Fruit fly (Drosophila melanogaster): Measurements from ENCODE around the gene mRpL2.

The mRpL2 gene

dm6 chr3L:11093046-11093520, 27.6 kb upstream of the mRpL2 start, which contains the start of gene JIL-1 (continued):
- no peak for TF ChIP-seq Usf (GFP tag; optimal IDR thresholded peaks at IDR 0.05)
- TF ChIP-seq NfI (GFP tag; optimal IDR thresholded peaks at IDR 0.05), result peak; percentile 72
- TF ChIP-seq org-1 (GFP tag; optimal IDR thresholded peaks at IDR 0.05), result peak; percentile 15
- no peak for TF ChIP-seq Lhr (GFP tag; optimal IDR thresholded peaks at IDR 0.05)
- TF ChIP-seq Spps (tag; optimal IDR thresholded peaks at IDR 0.05), result no peak
- TF ChIP-seq cwo (GFP tag; optimal IDR thresholded peaks at IDR 0.05), result peak; percentile 17
- TF ChIP-seq CG5245 (GFP tag; optimal IDR thresholded peaks at IDR 0.05), result peak; percentile 40
- TF ChIP-seq CG1529 (GFP tag; optimal IDR thresholded peaks at IDR 0.05), result peak; percentile 11
- no peak for TF ChIP-seq btn (GFP tag; optimal IDR thresholded peaks at IDR 0.05)
- TF ChIP-seq CG11723 (GFP tag; optimal IDR thresholded peaks at IDR 0.05), result peak; percentile 50
- TF ChIP-seq Neu2 (GFP tag; optimal IDR thresholded peaks at IDR 0.05; ENCODE audit: borderline replicate concordance), result no peak
- TF ChIP-seq CG8089 (GFP tag; optimal IDR thresholded peaks at IDR 0.05), result no peak
- peak; percentile 77 for TF ChIP-seq vnd (GFP tag; IDR thresholded peaks at IDR 0.05; ENCODE audit: partially characterized antibody)
- peak; percentile 56 for TF ChIP-seq CG10959 (GFP tag; IDR thresholded peaks at IDR 0.05)
- TF ChIP-seq psq (GFP tag; optimal IDR thresholded peaks at IDR 0.05), result peak; percentile 88
- peak; percentile 24; the same call in 1 of the 3 replicates for TF ChIP-seq H15 (GFP tag; IDR thresholded peaks at IDR 0.05)
- TF ChIP-seq CG32772 (GFP tag; IDR thresholded peaks at IDR 0.05), result peak; percentile 62
- TF ChIP-seq mirr (GFP tag; optimal IDR thresholded peaks at IDR 0.05), result no peak
- TF ChIP-seq CG32532 (GFP tag; IDR thresholded peaks at IDR 0.05), result peak; percentile 88
- TF ChIP-seq CG11695 (GFP tag; IDR thresholded peaks at IDR 0.05), result 0 out of 3 replicates have a peak, but pooled peaks have one; percentile 30
- peak; percentile 2 for TF ChIP-seq CG8388 (GFP tag; optimal IDR thresholded peaks at IDR 0.05)
- peak; percentile 41 for TF ChIP-seq CG3995 (GFP tag; optimal IDR thresholded peaks at IDR 0.05)
- TF ChIP-seq en (GFP tag; optimal IDR thresholded peaks at IDR 0.05), result no peak
- no peak for TF ChIP-seq seq (GFP tag; IDR thresholded peaks at IDR 0.05)
- no peak for TF ChIP-seq CG6254 (GFP tag; optimal IDR thresholded peaks at IDR 0.05)
- TF ChIP-seq rib (GFP tag; IDR thresholded peaks at IDR 0.05), result peak; percentile 50
- TF ChIP-seq nau (GFP tag; optimal IDR thresholded peaks at IDR 0.05), result no peak
- peak; percentile 48; the same call in 1 of the 2 replicates for TF ChIP-seq CG7372 (GFP tag; IDR thresholded peaks at IDR 0.05)
- TF ChIP-seq CG3847 (GFP tag; IDR thresholded peaks at IDR 0.05), result peak; percentile 96
- 0 out of 3 replicates have a peak, but pooled peaks have one; percentile 28 for TF ChIP-seq z (GFP tag; IDR thresholded peaks at IDR 0.05)
- TF ChIP-seq pnt (GFP tag; optimal IDR thresholded peaks at IDR 0.05), result no peak
- TF ChIP-seq grn (GFP tag; optimal IDR thresholded peaks at IDR 0.05), result no peak
- TF ChIP-seq gem (tag; optimal IDR thresholded peaks at IDR 0.05), result peak; percentile 59
- TF ChIP-seq CG13894 (tag; optimal IDR thresholded peaks at IDR 0.05), result peak; percentile 31
- TF ChIP-seq CG30020 (tag; optimal IDR thresholded peaks at IDR 0.05), result peak; percentile 33
- peak; percentile 25 for TF ChIP-seq CG4707 (GFP tag; optimal IDR thresholded peaks at IDR 0.05)
- no peak for TF ChIP-seq CTCF (GFP tag; optimal IDR thresholded peaks at IDR 0.05)
- 0 out of 2 replicates have a peak, but pooled peaks have one; percentile 31 for TF ChIP-seq CG43689 (GFP tag; IDR thresholded peaks at IDR 0.05)
- peak; percentile 9; the same call in 1 of the 2 replicates for TF ChIP-seq Nf-YA (GFP tag; IDR thresholded peaks at IDR 0.05)
- TF ChIP-seq luna (GFP tag; optimal IDR thresholded peaks at IDR 0.05), result no peak
- TF ChIP-seq CG11696 (GFP tag; IDR thresholded peaks at IDR 0.05), result no peak
- TF ChIP-seq MESR4 (GFP tag; optimal IDR thresholded peaks at IDR 0.05), result peak; percentile 70
- no peak for TF ChIP-seq her (GFP tag; optimal IDR thresholded peaks at IDR 0.05)
- TF ChIP-seq CG9817 (tag; optimal IDR thresholded peaks at IDR 0.05), result peak; percentile 60
- TF ChIP-seq crp (GFP tag; optimal IDR thresholded peaks at IDR 0.05), result peak in 1 of 2 experiments; percentile 64
- no peak for TF ChIP-seq Trl (optimal IDR thresholded peaks at IDR 0.05)
- no peak for TF ChIP-seq Trl (GFP tag; optimal IDR thresholded peaks at IDR 0.05)
- peak; percentile 54; the same call in 1 of the 2 replicates for TF ChIP-seq CG4404 (GFP tag; IDR thresholded peaks at IDR 0.05)
- peak in 1 of 3 experiments; percentile 30 for TF ChIP-seq lola (GFP tag; optimal IDR thresholded peaks at IDR 0.05)
- TF ChIP-seq NFAT (GFP tag; IDR thresholded peaks at IDR 0.05), result peak; percentile 92
- TF ChIP-seq usp (GFP tag; optimal IDR thresholded peaks at IDR 0.05), result no peak

Measured in whole organism, embryonic.